Worm (Caenorhabditis elegans): ENCODE measurements around the gene clec-45.

clec-45 gene

ce11 chrV:7631732-7632131, 6.2 kb upstream of the clec-45 start, which contains the start of gene srd-25:
Gene srd-25 (plus strand): TSS chrV:7632032.
- no peak for TF ChIP-seq mdl-1 (tag; optimal IDR thresholded peaks at IDR 0.05)
- no peak for TF ChIP-seq spr-1 (tag; optimal IDR thresholded peaks at IDR 0.05)
- TF ChIP-seq aha-1 (tag): peak; percentile 6

- TF ChIP-seq egl-43 (GFP tag; IDR thresholded peaks at IDR 0.05) (no peak), ceh-32 (tag; optimal IDR thresholded peaks at IDR 0.05; ENCODE audit: poor library complexity) (no peak), Y5F2A.4 (GFP tag; optimal IDR thresholded peaks at IDR 0.05) (no peak), fos-1 (tag; optimal IDR thresholded peaks at IDR 0.05) (no peak), F49E8.2 (tag; optimal IDR thresholded peaks at IDR 0.05; ENCODE audit: borderline replicate concordance) (no peak)
These were observed 3.2 kb upstream of the clec-45 start, which contains the start of gene srd-31 for ce11 chrV:7634657-7635056. Gene srd-31 (minus strand): TSS chrV:7634757.

- TF ChIP-seq mdl-1 (tag; optimal IDR thresholded peaks at IDR 0.05): no peak
- peak; percentile 45 for TF ChIP-seq aha-1 (tag)
These were observed 2.4 kb upstream of the clec-45 start, which contains the start of gene srd-29 for ce11 chrV:7635469-7635868. Gene srd-29 (plus strand): TSS chrV:7635769.

ce11 chrV:7639356-7639755, 1.5 kb downstream of the clec-45 start:
- TF ChIP-seq nhr-76 (tag; optimal IDR thresholded peaks at IDR 0.05) (no peak), unc-62 (GFP tag; optimal IDR thresholded peaks at IDR 0.05 in 1 of 2) (peak in 1 of 2 experiments; percentile 76), unc-62 (tag; optimal IDR thresholded peaks at IDR 0.05) (no peak), Y105C5A.15 (GFP tag; IDR thresholded peaks at IDR 0.05) (no peak), aha-1 (tag) (peak; percentile 78), T20F7.1 (GFP tag; optimal IDR thresholded peaks at IDR 0.05) (no peak), zag-1 (tag; optimal IDR thresholded peaks at IDR 0.05) (no peak), set-16 (GFP tag; IDR thresholded peaks at IDR 0.05) (no peak), ceh-32 (tag; optimal IDR thresholded peaks at IDR 0.05; ENCODE audit: poor library complexity) (no peak), tra-1 (GFP tag; IDR thresholded peaks at IDR 0.05) (no peak), ZK337.2 (GFP tag; IDR thresholded peaks at IDR 0.05) (no peak), D1046.2 (GFP tag; IDR thresholded peaks at IDR 0.05) (no peak), dpl-1 (GFP tag; optimal IDR thresholded peaks at IDR 0.05) (no peak), lin-38 (GFP tag; IDR thresholded peaks at IDR 0.05) (no peak)

ce11 chrV:7639787-7640186, 1.9 kb downstream of the clec-45 start, which contains the start of gene F07C4.10:
Gene F07C4.10 (minus strand): TSS chrV:7639887.
- TF ChIP-seq lim-7 (GFP tag; IDR thresholded peaks at IDR 0.05): no peak
- no peak for TF ChIP-seq daf-19 (GFP tag; conservative IDR thresholded peaks at IDR 0.05)
- TF ChIP-seq pqm-1 (tag; optimal IDR thresholded peaks at IDR 0.05): no peak
- no peak for TF ChIP-seq dmd-6 (GFP tag; IDR thresholded peaks at IDR 0.05)
- no peak for TF ChIP-seq cey-2 (tag; optimal IDR thresholded peaks at IDR 0.05; ENCODE audit: borderline replicate concordance, insufficient read depth)
- TF ChIP-seq mes-2 (tag; optimal IDR thresholded peaks at IDR 0.05; ENCODE audit: poor library complexity, severe bottlenecking): no peak
- TF ChIP-seq dpl-1 (GFP tag; optimal IDR thresholded peaks at IDR 0.05): no peak
- TF ChIP-seq F10B5.3 (tag; optimal IDR thresholded peaks at IDR 0.05): no peak
- TF ChIP-seq ceh-62 (tag; optimal IDR thresholded peaks at IDR 0.05): no peak
- TF ChIP-seq nhr-102 (tag; optimal IDR thresholded peaks at IDR 0.05): no peak
- TF ChIP-seq madf-9 (GFP tag; conservative IDR thresholded peaks at IDR 0.05): no peak
- no peak for TF ChIP-seq ceh-28 (tag; optimal IDR thresholded peaks at IDR 0.05)
- TF ChIP-seq spr-1 (tag; optimal IDR thresholded peaks at IDR 0.05): no peak
- TF ChIP-seq zag-1 (tag; optimal IDR thresholded peaks at IDR 0.05): no peak
- TF ChIP-seq rbr-2 (tag; optimal IDR thresholded peaks at IDR 0.05): no peak
- TF ChIP-seq nhr-11 (tag; optimal IDR thresholded peaks at IDR 0.05): no peak
- no peak for TF ChIP-seq nhr-41 (GFP tag; IDR thresholded peaks at IDR 0.05)
- TF ChIP-seq dmd-8 (GFP tag; IDR thresholded peaks at IDR 0.05): no peak
- no peak for TF ChIP-seq F37D6.2 (tag; optimal IDR thresholded peaks at IDR 0.05)
- no peak for TF ChIP-seq skn-1 (tag; optimal IDR thresholded peaks at IDR 0.05)
